Worm (Caenorhabditis elegans) whole organism, L3 larva: ENCODE data around the gene ZC116.5.

Experiments
- ama-1 ChIP-seq: fragments of 150-350 bp; optimal IDR thresholded peaks from 2 replicates; lab custom pipeline; 2018
- jun-1 ChIP-seq: fragments of 150-350 bp; optimal IDR thresholded peaks from 2 replicates; lab custom pipeline; 2014; ENCODE audit warnings: missing biosample characterization, missing genetic modification reagents, missing genetic modification characterization
- nhr-237 ChIP-seq: fragments of 150-350 bp; optimal IDR thresholded peaks from 2 replicates; lab custom pipeline; 2014; ENCODE audit warnings: missing biosample characterization, missing genetic modification characterization
- nhr-76 ChIP-seq: fragments of 150-350 bp; sonication (generic microtip); optimal IDR thresholded peaks from 5 replicates; lab custom pipeline; 2014; ENCODE audit warnings: missing biosample characterization, missing genetic modification characterization
- zag-1 ChIP-seq: fragments of 150-350 bp; optimal IDR thresholded peaks from 2 replicates; lab custom pipeline; 2014; ENCODE audit warnings: missing biosample characterization, missing genetic modification characterization

ce11 chrV:12563187-12563586 lies 45.6 kb downstream of the ZC116.5 start, which contains the start of gene mrps-5:
- TF ChIP-seq nhr-237 (tag; lab: Kevin White, UChicago) (no peak), nhr-76 (tag; lab: Kevin White, UChicago) (no peak), ama-1 (no peak), jun-1 (no peak), zag-1 (tag; lab: Kevin White, UChicago) (no peak)
